Worm (Caenorhabditis elegans): ENCODE data around the gene nhr-10.

- TF ChIP-seq ama-1 (optimal IDR thresholded peaks at IDR 0.05) (no peak), B0310.2 (tag; optimal IDR thresholded peaks at IDR 0.05) (no peak), hnd-1 (tag; optimal IDR thresholded peaks at IDR 0.05) (no peak), tbx-37 (GFP tag; conservative IDR thresholded peaks at IDR 0.05) (no peak)
These were observed 41.3 kb downstream of the nhr-10 start, which contains the start of gene ZK418.5 for ce11 chrIII:7073801-7074386.

All from whole organism, early embryonic.